Fruit fly (Drosophila melanogaster) whole organism, wandering third instar larva: ENCODE data around the gene AOX4.

Experiments used
- Abd-B ChIP-seq: fragments of >200 bp; optimal IDR thresholded peaks from 2 replicates; lab custom pipeline; 2017; ENCODE audit warnings: missing biosample characterization, missing genetic modification characterization
- CG32264 ChIP-seq: fragments of 200-800 bp; sonication (Bioruptor generic); optimal IDR thresholded peaks from 2 replicates; lab custom pipeline; 2016; ENCODE audit warnings: missing biosample characterization, missing genetic modification characterization
- CrebA ChIP-seq: fragments of 200-800 bp; sonication (Bioruptor generic); optimal IDR thresholded peaks from 2 replicates; lab custom pipeline; 2016; ENCODE audit warnings: missing biosample characterization, mild to moderate bottlenecking, missing genetic modification characterization, borderline replicate concordance
- Dfd ChIP-seq: fragments of >200 bp; optimal IDR thresholded peaks from 2 replicates; lab custom pipeline; 2017; ENCODE audit warnings: missing biosample characterization, missing genetic modification characterization
- HLH106 ChIP-seq: fragments of 200-800 bp; optimal IDR thresholded peaks from 3 replicates; lab custom pipeline; 2019; ENCODE audit warnings: missing biosample characterization, mild to moderate bottlenecking, missing genetic modification characterization, moderate library complexity
- Hnf4 ChIP-seq: fragments of 200-800 bp; sonication (Bioruptor generic); optimal IDR thresholded peaks from 2 replicates; lab custom pipeline; 2016; ENCODE audit warnings: missing biosample characterization, mild to moderate bottlenecking, missing genetic modification characterization
- Hr78 ChIP-seq: fragments of >200 bp; optimal IDR thresholded peaks from 2 replicates; lab custom pipeline; 2017; ENCODE audit warnings: missing biosample characterization, missing genetic modification characterization
- Hr83 ChIP-seq: fragments of 200-300 bp; sonication (Bioruptor generic); optimal IDR thresholded peaks from 2 replicates; lab custom pipeline; 2016; ENCODE audit warnings: missing biosample characterization, mild to moderate bottlenecking, missing genetic modification characterization, moderate library complexity; ENCODE audit not compliant: poor library complexity, severe bottlenecking
- Mio ChIP-seq: sonication (Bioruptor generic); optimal IDR thresholded peaks from 2 replicates; lab custom pipeline; 2016; ENCODE audit warnings: missing biosample characterization, missing genetic modification characterization
- Myc ChIP-seq: fragments of >200 bp; optimal IDR thresholded peaks from 2 replicates; lab custom pipeline; 2017
- Rel ChIP-seq, 2 experiments: fragments of 200-800 bp; sonication (Bioruptor generic) in 1 of 2; optimal IDR thresholded peaks; 2 replicates in 1 of 2; 3 replicates in 1 of 2; lab custom pipeline; 2016 to 2019; ENCODE audit warnings: mild to moderate bottlenecking in 2 of 2, missing biosample characterization in 2 of 2, missing genetic modification characterization in 2 of 2, moderate library complexity in 1 of 2
- Sp1 ChIP-seq: fragments of 200-800 bp; sonication (Bioruptor generic); optimal IDR thresholded peaks from 3 replicates; lab custom pipeline; 2019; ENCODE audit warnings: missing biosample characterization, mild to moderate bottlenecking, missing genetic modification characterization, moderate library complexity
- br ChIP-seq: fragments of 200-800 bp; sonication (Bioruptor generic); optimal IDR thresholded peaks from 2 replicates; lab custom pipeline; 2016; ENCODE audit warnings: missing biosample characterization, missing genetic modification characterization
- dl ChIP-seq, 2 experiments: fragments of 175-275, 200-275 bp in 1 of 2; fragments of 200-275 bp in 1 of 2; sonication (Bioruptor generic); optimal IDR thresholded peaks; lab custom pipeline; 2018; ENCODE audit warnings: mild to moderate bottlenecking in 2 of 2, missing biosample characterization in 2 of 2, missing genetic modification characterization in 2 of 2, moderate library complexity in 2 of 2; ENCODE audit not compliant: partially characterized antibody in 2 of 2, insufficient read depth in 1 of 2
- dsf ChIP-seq: sonication (Bioruptor generic); optimal IDR thresholded peaks from 2 replicates; lab custom pipeline; 2016; ENCODE audit warnings: missing biosample characterization, missing genetic modification characterization, borderline replicate concordance
- ey ChIP-seq: fragments of 200-800 bp; sonication (Bioruptor generic); optimal IDR thresholded peaks from 2 replicates; lab custom pipeline; 2016; ENCODE audit warnings: missing biosample characterization, missing genetic modification characterization
- foxo ChIP-seq, 2 experiments: fragments of 200-800 bp; sonication (Bioruptor generic); optimal IDR thresholded peaks; 2 replicates in 1 of 2; 3 replicates in 1 of 2; lab custom pipeline; 2016 to 2017; ENCODE audit warnings: missing biosample characterization in 2 of 2, missing genetic modification characterization in 2 of 2
- fru ChIP-seq: fragments of 200-800 bp; sonication (Bioruptor generic); optimal IDR thresholded peaks from 3 replicates; lab custom pipeline; 2016; ENCODE audit warnings: missing biosample characterization, mild to moderate bottlenecking, missing genetic modification characterization
- h ChIP-seq: fragments of 200-800 bp; sonication (Bioruptor generic); optimal IDR thresholded peaks from 3 replicates; lab custom pipeline; 2016; ENCODE audit warnings: missing biosample characterization, mild to moderate bottlenecking, missing genetic modification characterization
- jim ChIP-seq: fragments of 175-275, 200-325 bp; sonication (Bioruptor generic); optimal IDR thresholded peaks from 2 replicates; lab custom pipeline; 2016; ENCODE audit warnings: missing biosample characterization, mild to moderate bottlenecking, missing genetic modification characterization
- psq ChIP-seq: fragments of 200-800 bp; sonication (Bioruptor generic); optimal IDR thresholded peaks from 3 replicates; lab custom pipeline; 2017; ENCODE audit warnings: missing biosample characterization, mild to moderate bottlenecking, missing genetic modification characterization, moderate library complexity
- usp ChIP-seq: fragments of >200 bp; optimal IDR thresholded peaks from 2 replicates; lab custom pipeline; 2017; ENCODE audit warnings: missing biosample characterization, missing genetic modification characterization
- woc ChIP-seq: sonication (Bioruptor generic); optimal IDR thresholded peaks from 2 replicates; lab custom pipeline; 2016; ENCODE audit warnings: missing biosample characterization, mild to moderate bottlenecking, missing genetic modification characterization

AOX4 gene

DNA sequence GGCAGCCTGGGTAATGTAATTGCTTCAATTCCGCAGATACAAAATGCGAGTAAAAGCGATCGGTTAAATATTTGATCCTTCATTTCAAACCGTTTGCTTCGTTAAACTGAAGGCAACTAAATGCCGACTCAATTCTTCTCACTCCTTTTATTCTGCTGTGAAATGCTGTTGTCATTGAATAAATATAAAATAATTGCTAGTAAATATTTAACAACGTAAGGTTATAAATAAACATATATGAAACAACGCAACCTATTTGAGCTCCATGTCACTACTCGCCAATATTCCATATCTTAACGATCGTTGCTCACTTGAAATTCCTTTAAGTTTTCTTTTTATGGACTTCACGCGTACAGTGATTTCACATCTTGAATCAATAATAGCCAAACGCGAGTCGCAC lies 42.8 kb downstream of the AOX4 start, which contains the start of gene CG44013:
CG44013 (minus strand) TSS at position 101 of the 400 bp plus-strand sequence.
- TF ChIP-seq Mio (GFP tag; lab: Kevin White, UChicago) (no peak), Abd-B (GFP tag; lab: Kevin White, UChicago) (no peak), jim (GFP tag; lab: Kevin White, UChicago) (no peak), usp (GFP tag; lab: Kevin White, UChicago) (no peak), dsf (GFP tag; lab: Kevin White, UChicago) (no peak), foxo (GFP tag; optimal IDR thresholded peaks at IDR 0.05; lab: Kevin White, UChicago) (no peak), CrebA (GFP tag; lab: Kevin White, UChicago) (no peak), Sp1 (GFP tag; lab: Kevin White, UChicago) (no peak), Myc (lab: Kevin White, UChicago) (no peak), br (GFP tag; lab: Kevin White, UChicago) (no peak), Dfd (GFP tag; lab: Kevin White, UChicago) (no peak), ey (GFP tag; lab: Kevin White, UChicago) (no peak), h (GFP tag; lab: Kevin White, UChicago) (no peak)

DNA sequence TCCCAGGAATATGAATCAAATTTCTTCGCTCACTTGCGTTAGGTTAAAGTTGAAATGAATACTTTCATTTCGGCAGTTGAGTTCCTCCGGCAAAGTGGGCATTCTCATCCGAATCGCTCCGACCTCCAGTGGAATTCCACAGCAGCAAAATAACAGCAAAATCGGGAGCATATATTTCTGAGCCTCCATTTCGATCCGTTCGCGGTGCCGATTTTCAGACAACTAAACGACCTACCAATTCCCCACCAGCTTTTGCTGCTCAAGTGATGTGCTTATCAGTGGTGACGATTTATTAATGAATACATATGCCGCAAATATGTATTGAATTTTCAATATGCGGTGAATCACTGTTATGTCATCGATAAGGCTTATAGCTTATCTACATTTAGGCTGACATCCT lies 44.0 kb downstream of the AOX4 start, which contains the start of gene CG44014:
CG44014 (minus strand) TSS at position 256 of the 400 bp plus-strand sequence.
- TF ChIP-seq Dfd (GFP tag; lab: Kevin White, UChicago) (no peak), jim (GFP tag; lab: Kevin White, UChicago) (no peak), fru (GFP tag; lab: Kevin White, UChicago) (no peak)

- TF ChIP-seq woc (GFP tag; lab: Kevin White, UChicago), result no peak
- no peak for TF ChIP-seq Hr83 (GFP tag; lab: Kevin White, UChicago)
- no peak for TF ChIP-seq dl (GFP tag; optimal IDR thresholded peaks at IDR 0.05; lab: Kevin White, UChicago; ENCODE audit: insufficient read depth in 1 of 2, partially characterized antibody in 2 of 2)
- TF ChIP-seq Hr78 (GFP tag; lab: Kevin White, UChicago), result no peak
- TF ChIP-seq Dfd (GFP tag; lab: Kevin White, UChicago), result no peak
- TF ChIP-seq Hnf4 (GFP tag; lab: Kevin White, UChicago), result no peak
- no peak for TF ChIP-seq Mio (GFP tag; lab: Kevin White, UChicago)
- TF ChIP-seq psq, result no peak
- TF ChIP-seq CG32264 (GFP tag; lab: Kevin White, UChicago), result no peak
- no peak for TF ChIP-seq HLH106 (tag; lab: Kevin White, UChicago)
- no peak for TF ChIP-seq Abd-B (GFP tag; lab: Kevin White, UChicago)
- TF ChIP-seq Rel (GFP tag; optimal IDR thresholded peaks at IDR 0.05; lab: Kevin White, UChicago), result no peak
- TF ChIP-seq Rel (tag; optimal IDR thresholded peaks at IDR 0.05; lab: Kevin White, UChicago), result no peak
Measured at dm6 chr3R:15507760-15508159, 44.9 kb downstream of the AOX4 start.
